Worm (Caenorhabditis elegans) whole organism, L1 larva: ENCODE results near the gene imb-2.

ENCODE experiments used
- C04F5.9 ChIP-seq: sonication (generic microtip); optimal IDR thresholded peaks from 2 replicates; lab custom pipeline; 2016; ENCODE audit warnings: missing genetic modification characterization, missing compliant biosample characterization
- C16A3.4 ChIP-seq: fragments of 150-350 bp; optimal IDR thresholded peaks from 2 replicates; lab custom pipeline; 2014; ENCODE audit warnings: missing biosample characterization, missing genetic modification characterization
- Y116A8C.19 ChIP-seq: sonication (generic microtip); optimal IDR thresholded peaks from 2 replicates; lab custom pipeline; 2016; ENCODE audit warnings: missing compliant biosample characterization, missing genetic modification characterization, borderline replicate concordance
- aha-1 ChIP-seq: fragments of 150-350 bp; optimal IDR thresholded peaks from 2 replicates; lab custom pipeline; 2014; ENCODE audit warnings: missing biosample characterization, missing genetic modification characterization
- ama-1 ChIP-seq: fragments of 150-350 bp; optimal IDR thresholded peaks from 2 replicates; lab custom pipeline; 2014
- blmp-1 ChIP-seq: fragments of 150-350 bp; optimal IDR thresholded peaks from 2 replicates; lab custom pipeline; 2014; ENCODE audit warnings: missing biosample characterization, missing genetic modification characterization
- ceh-63 ChIP-seq: fragments of 200-800 bp; sonication (Bioruptor generic); optimal IDR thresholded peaks from 2 replicates; lab custom pipeline; 2018; ENCODE audit warnings: mild to moderate bottlenecking, missing genetic modification characterization, missing compliant biosample characterization
- ceh-82 ChIP-seq, 3 experiments: fragments of 150-350 bp in 1 of 3; sonication (generic microtip) in 2 of 3; optimal IDR thresholded peaks; 2 replicates each; lab custom pipeline; 2014 to 2017; ENCODE audit warnings: missing biosample characterization in 3 of 3, missing genetic modification characterization in 3 of 3
- ceh-90 ChIP-seq: sonication (generic microtip); optimal IDR thresholded peaks from 2 replicates; lab custom pipeline; 2016; ENCODE audit warnings: missing genetic modification characterization, missing compliant biosample characterization
- dpl-1 ChIP-seq, 3 experiments: fragments of 150-350 bp in 2 of 3; sonication (generic microtip) in 1 of 3; optimal IDR thresholded peaks; 2 replicates each; lab custom pipeline; 2014 to 2017; ENCODE audit warnings: missing biosample characterization in 3 of 3, missing genetic modification characterization in 3 of 3, missing genetic modification reagents in 3 of 3
- dsc-1 ChIP-seq: sonication (generic microtip); optimal IDR thresholded peaks from 2 replicates; lab custom pipeline; 2016; ENCODE audit warnings: mild to moderate bottlenecking, missing genetic modification characterization, missing compliant biosample characterization
- efl-1 ChIP-seq, 4 experiments: fragments of 150-350 bp; optimal IDR thresholded peaks in 3 of 4; peaks in 1 of 4; 1 replicate in 1 of 4; 2 replicates in 3 of 4; lab custom pipeline; 2014; ENCODE audit warnings: missing biosample characterization in 2 of 4, missing genetic modification characterization in 2 of 4, missing genetic modification reagents in 2 of 4
- egl-13 ChIP-seq: sonication (generic microtip); optimal IDR thresholded peaks from 2 replicates; lab custom pipeline; 2016; ENCODE audit warnings: missing genotype, missing genetic modification reagents, missing genetic modification characterization, missing compliant biosample characterization
- elt-3 ChIP-seq, 6 experiments: fragments of 150-350 bp in 1 of 6; sonication (generic microtip); optimal IDR thresholded peaks; 2 replicates each; lab custom pipeline; 2017 to 2018; ENCODE audit warnings: missing biosample characterization in 6 of 6, missing genetic modification characterization in 6 of 6, inconsistent platforms in 1 of 6
- fkh-4 ChIP-seq: sonication (generic microtip); optimal IDR thresholded peaks from 2 replicates; lab custom pipeline; 2016; ENCODE audit warnings: missing compliant biosample characterization, missing genetic modification characterization, borderline replicate concordance
- fkh-8 ChIP-seq: sonication (generic microtip); optimal IDR thresholded peaks from 2 replicates; lab custom pipeline; 2016; ENCODE audit warnings: mild to moderate bottlenecking, missing genetic modification characterization, missing compliant biosample characterization
- fos-1 ChIP-seq: fragments of 150-350 bp; optimal IDR thresholded peaks from 2 replicates; lab custom pipeline; 2014; ENCODE audit warnings: missing biosample characterization, missing genetic modification characterization
- isw-1 ChIP-seq: fragments of 200-800 bp; sonication (Bioruptor generic); IDR thresholded peaks from 2 replicates; pipeline ENCODE4 v1.3.6; 2022; ENCODE audit warnings: missing genetic modification characterization, missing compliant biosample characterization
- lin-13 ChIP-seq: fragments of 150-350 bp; optimal IDR thresholded peaks from 2 replicates; lab custom pipeline; 2014; ENCODE audit warnings: missing biosample characterization, missing genetic modification reagents, missing genetic modification characterization
- lin-15B ChIP-seq: fragments of 150-350 bp; sonication (generic microtip); optimal IDR thresholded peaks from 3 replicates; lab custom pipeline; 2014; ENCODE audit warnings: missing biosample characterization, missing genetic modification characterization
- lin-35 ChIP-seq, 2 experiments: fragments of 150-350 bp; optimal IDR thresholded peaks; 2 replicates each; lab custom pipeline; 2014; ENCODE audit warnings: missing biosample characterization in 2 of 2, missing genetic modification characterization in 2 of 2, missing genetic modification reagents in 2 of 2
- lin-39 ChIP-seq: fragments of 150-350 bp; optimal IDR thresholded peaks from 2 replicates; lab custom pipeline; 2014; ENCODE audit warnings: missing biosample characterization, missing genetic modification reagents, missing genetic modification characterization
- lir-3 ChIP-seq: sonication (generic microtip); optimal IDR thresholded peaks from 2 replicates; lab custom pipeline; 2016; ENCODE audit warnings: mild to moderate bottlenecking, missing genetic modification characterization, moderate library complexity, missing compliant biosample characterization; ENCODE audit not compliant: poor library complexity
- lsy-2 ChIP-seq, 2 experiments: fragments of 150-350 bp; optimal IDR thresholded peaks; 2 replicates each; lab custom pipeline; 2014; ENCODE audit warnings: missing biosample characterization in 2 of 2, missing genetic modification characterization in 2 of 2
- mdl-1 ChIP-seq, 2 experiments: fragments of 150-350 bp; optimal IDR thresholded peaks; 2 replicates each; lab custom pipeline; 2014 to 2017; ENCODE audit warnings: missing biosample characterization in 2 of 2, missing genetic modification characterization in 2 of 2, inconsistent platforms in 1 of 2
- mep-1 ChIP-seq: fragments of 150-350 bp; optimal IDR thresholded peaks from 2 replicates; lab custom pipeline; 2014; ENCODE audit warnings: missing biosample characterization, missing genetic modification characterization
- nhr-11 ChIP-seq: fragments of 150-350 bp; optimal IDR thresholded peaks from 2 replicates; lab custom pipeline; 2014; ENCODE audit warnings: missing biosample characterization, missing genetic modification characterization
- nhr-12 ChIP-seq: sonication (generic microtip); optimal IDR thresholded peaks from 2 replicates; lab custom pipeline; 2017; ENCODE audit warnings: missing biosample characterization, missing genetic modification characterization
- nhr-237 ChIP-seq: fragments of 150-350 bp; optimal IDR thresholded peaks from 2 replicates; lab custom pipeline; 2014; ENCODE audit warnings: missing biosample characterization, missing genetic modification characterization
- nhr-47 ChIP-seq: sonication (generic microtip); optimal IDR thresholded peaks from 2 replicates; lab custom pipeline; 2016; ENCODE audit warnings: mild to moderate bottlenecking, missing genetic modification characterization, moderate library complexity, missing compliant biosample characterization
- nhr-71 ChIP-seq: sonication (generic microtip); optimal IDR thresholded peaks from 2 replicates; lab custom pipeline; 2016; ENCODE audit warnings: mild to moderate bottlenecking, missing genetic modification characterization, moderate library complexity, missing compliant biosample characterization
- nhr-76 ChIP-seq: sonication (generic microtip); optimal IDR thresholded peaks from 2 replicates; lab custom pipeline; 2017; ENCODE audit warnings: missing biosample characterization, missing genetic modification characterization
- nhr-77 ChIP-seq: fragments of 150-350 bp; optimal IDR thresholded peaks from 2 replicates; lab custom pipeline; 2014; ENCODE audit warnings: missing biosample characterization, missing genetic modification characterization
- nhr-84 ChIP-seq: sonication (generic microtip); optimal IDR thresholded peaks from 2 replicates; lab custom pipeline; 2017; ENCODE audit warnings: missing biosample characterization, missing genetic modification characterization
- nhr-85 ChIP-seq: sonication (generic microtip); peaks from one replicate; lab custom pipeline; 2016; ENCODE audit warnings: missing genetic modification characterization, inconsistent platforms, missing compliant biosample characterization
- pag-3 ChIP-seq: sonication (generic microtip); optimal IDR thresholded peaks from 2 replicates; lab custom pipeline; 2017; ENCODE audit warnings: missing genetic modification characterization, mild to moderate bottlenecking, missing compliant biosample characterization, antibody characterized with exemption, borderline replicate concordance; ENCODE audit not compliant: insufficient read depth
- rnt-1 ChIP-seq: sonication (generic microtip); optimal IDR thresholded peaks from 2 replicates; lab custom pipeline; 2016; ENCODE audit warnings: mild to moderate bottlenecking, missing genetic modification characterization, moderate library complexity, missing compliant biosample characterization
- skn-1 ChIP-seq: fragments of 150-350 bp; optimal IDR thresholded peaks from 2 replicates; lab custom pipeline; 2014; ENCODE audit warnings: missing biosample characterization, missing genetic modification characterization
- snpc-4 ChIP-seq: fragments of 150-350 bp; optimal IDR thresholded peaks from 2 replicates; lab custom pipeline; 2014; ENCODE audit warnings: missing biosample characterization, missing genetic modification characterization
- sup-37 ChIP-seq: fragments of 200-800 bp; sonication (Bioruptor generic); optimal IDR thresholded peaks from 2 replicates; lab custom pipeline; 2018; ENCODE audit warnings: mild to moderate bottlenecking, missing genetic modification characterization, missing compliant biosample characterization
- tbx-2 ChIP-seq: sonication (generic microtip); optimal IDR thresholded peaks from 2 replicates; lab custom pipeline; 2016; ENCODE audit warnings: missing genetic modification characterization, missing compliant biosample characterization
- tlp-1 ChIP-seq: fragments of 150-350 bp; optimal IDR thresholded peaks from 2 replicates; lab custom pipeline; 2014; ENCODE audit warnings: missing biosample characterization, missing genetic modification characterization
- unc-130 ChIP-seq: fragments of 150-350 bp; optimal IDR thresholded peaks from 2 replicates; lab custom pipeline; 2017; ENCODE audit warnings: missing biosample characterization, missing genetic modification characterization, inconsistent platforms
- unc-62 ChIP-seq: fragments of 150-350 bp; optimal IDR thresholded peaks from 2 replicates; lab custom pipeline; 2014; ENCODE audit warnings: missing biosample characterization, missing genetic modification reagents, missing genetic modification characterization
- unc-86 ChIP-seq: sonication (generic microtip); optimal IDR thresholded peaks from 2 replicates; lab custom pipeline; 2016; ENCODE audit warnings: missing genetic modification characterization, missing compliant biosample characterization
- vab-15 ChIP-seq: sonication (generic microtip); optimal IDR thresholded peaks from 2 replicates; lab custom pipeline; 2017; ENCODE audit warnings: missing genotype, mild to moderate bottlenecking, missing genetic modification characterization, missing compliant biosample characterization
- xbp-1 ChIP-seq: sonication (generic microtip); optimal IDR thresholded peaks from 2 replicates; lab custom pipeline; 2016; ENCODE audit warnings: missing genetic modification characterization, missing compliant biosample characterization
- zag-1 ChIP-seq: fragments of 150-350 bp; optimal IDR thresholded peaks from 2 replicates; lab custom pipeline; 2014; ENCODE audit warnings: missing biosample characterization, missing genetic modification characterization

The imb-2 gene

DNA sequence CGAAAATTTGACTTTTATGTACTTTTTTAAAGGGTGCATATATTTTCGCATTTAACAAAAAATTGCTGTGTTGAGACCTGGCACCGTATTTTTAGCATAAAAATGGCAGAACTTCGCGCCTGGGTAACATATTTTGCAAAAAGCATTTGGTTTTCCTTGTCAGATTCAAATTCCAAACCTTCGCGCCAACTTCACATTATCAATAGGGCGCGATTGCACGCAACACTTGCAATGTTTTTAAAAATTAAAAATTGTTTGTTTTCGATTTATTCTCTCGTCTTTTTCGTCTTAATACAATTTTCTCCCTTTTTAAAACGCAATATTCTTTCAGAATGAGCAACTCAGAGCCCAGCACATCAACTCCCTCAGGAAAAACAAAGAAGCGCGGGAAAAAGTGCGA, 18.1 kb downstream of the imb-2 start, which contains the start of gene mes-2 (continued):
- TF ChIP-seq C04F5.9 (tag; lab: Kevin White, UChicago) (peak; percentile 26), nhr-85 (peak; percentile 83), fkh-4 (tag; lab: Kevin White, UChicago) (no peak), nhr-11 (peak; percentile 65), rnt-1 (tag; lab: Kevin White, UChicago) (peak; percentile 88), lin-39 (peak; percentile 49), lir-3 (peak; percentile 6), fkh-8 (peak; percentile 73), ceh-82 (tag; optimal IDR thresholded peaks at IDR 0.05; lab: Kevin White, UChicago) (peak; percentile 80 to 92 (median 89)), lsy-2 (tag; optimal IDR thresholded peaks at IDR 0.05; lab: Kevin White, UChicago) (peak; percentile 90 to 93), nhr-237 (peak; percentile 21), nhr-84 (tag; lab: Kevin White, UChicago) (no peak), nhr-47 (tag; lab: Kevin White, UChicago) (peak; percentile 92), egl-13 (tag; lab: Kevin White, UChicago) (peak; percentile 43), ceh-63 (GFP tag; lab: Kevin White, UChicago) (no peak), efl-1 (optimal IDR thresholded peaks at IDR 0.05; lab: Kevin White, UChicago) (peak; percentile 99 to 100), efl-1 (GFP tag; optimal IDR thresholded peaks at IDR 0.05 in 1 of 2; lab: Kevin White, UChicago) (peak; percentile 99 to 100), mep-1 (tag; lab: Kevin White, UChicago) (peak; percentile 86), isw-1 (GFP tag; lab: Robert Waterston, UW) (peak; percentile 68), unc-62 (no peak), pag-3 (no peak), lin-15B (peak; percentile 77), sup-37 (no peak), nhr-76 (tag; lab: Kevin White, UChicago) (no peak), vab-15 (tag; lab: Kevin White, UChicago) (peak; percentile 6), fos-1 (tag; lab: Kevin White, UChicago) (peak; percentile 79), unc-86 (peak; percentile 76), ama-1 (no peak), mdl-1 (tag; optimal IDR thresholded peaks at IDR 0.05; lab: Kevin White, UChicago) (peak in 1 of 2 experiments; percentile 78), tlp-1 (tag; lab: Kevin White, UChicago) (no peak), xbp-1 (tag; lab: Kevin White, UChicago) (peak; percentile 82), aha-1 (tag; lab: Kevin White, UChicago) (no peak), unc-130 (peak; percentile 89), lin-35 (GFP tag; optimal IDR thresholded peaks at IDR 0.05; lab: Kevin White, UChicago) (peak; percentile 98 to 99), nhr-71 (tag; lab: Kevin White, UChicago) (peak; percentile 89), nhr-12 (tag; lab: Kevin White, UChicago) (no peak)
- TF ChIP-seq, all 84 proteins: peak for 54

- TF ChIP-seq Y116A8C.19 (tag; lab: Kevin White, UChicago): no peak
These were observed 22.7 kb downstream of the imb-2 start, which contains the start of gene F26H11.8 for ce11 chrII:14388213-14388612. Gene F26H11.8 (plus strand): TSS chrII:14388513.

ce11 chrII:14390036-14390763, 24.7 kb downstream of the imb-2 start, which contains the start of the genes kbp-3 and nurf-1:
Gene kbp-3 (minus strand): TSS chrII:14390078.
Gene nurf-1 (plus strand): TSS chrII:14390713.
- TF ChIP-seq efl-1 (optimal IDR thresholded peaks at IDR 0.05; lab: Kevin White, UChicago) (peak; percentile 77 to 91), efl-1 (GFP tag; optimal IDR thresholded peaks at IDR 0.05 in 1 of 2; lab: Kevin White, UChicago) (peak; percentile 91 to 99), nhr-47 (tag; lab: Kevin White, UChicago) (peak; percentile 53), nhr-11 (no peak), dpl-1 (GFP tag; optimal IDR thresholded peaks at IDR 0.05; lab: Kevin White, UChicago) (peak; percentile 86 to 93 (median 89)), fkh-8 (peak; percentile 23), fkh-4 (tag; lab: Kevin White, UChicago) (no peak), snpc-4 (tag; lab: Kevin White, UChicago) (peak; percentile 9), skn-1 (tag; lab: Kevin White, UChicago) (peak; percentile 62), dsc-1 (peak; percentile 22), ama-1 (no peak), elt-3 (tag; optimal IDR thresholded peaks at IDR 0.05; lab: Kevin White, UChicago) (peak in 1 of 6 experiments; percentile 45), nhr-77 (tag; lab: Kevin White, UChicago) (peak; percentile 80), C16A3.4 (tag; lab: Kevin White, UChicago) (peak; percentile 67), zag-1 (tag; lab: Kevin White, UChicago) (no peak), lin-35 (GFP tag; optimal IDR thresholded peaks at IDR 0.05; lab: Kevin White, UChicago) (peak; percentile 93 to 96), tbx-2 (tag; lab: Kevin White, UChicago) (peak; percentile 40), blmp-1 (tag; lab: Kevin White, UChicago) (peak; percentile 33), lin-13 (peak; percentile 5), ceh-90 (tag; lab: Kevin White, UChicago) (no peak), unc-130 (peak; percentile 54), ceh-82 (tag; optimal IDR thresholded peaks at IDR 0.05; lab: Kevin White, UChicago) (peak in 2 of 3 experiments; percentile 14 to 60)
